Fruit fly (Drosophila melanogaster): ENCODE results near the gene gammaSnap2.

The gammaSnap2 gene

DNA sequence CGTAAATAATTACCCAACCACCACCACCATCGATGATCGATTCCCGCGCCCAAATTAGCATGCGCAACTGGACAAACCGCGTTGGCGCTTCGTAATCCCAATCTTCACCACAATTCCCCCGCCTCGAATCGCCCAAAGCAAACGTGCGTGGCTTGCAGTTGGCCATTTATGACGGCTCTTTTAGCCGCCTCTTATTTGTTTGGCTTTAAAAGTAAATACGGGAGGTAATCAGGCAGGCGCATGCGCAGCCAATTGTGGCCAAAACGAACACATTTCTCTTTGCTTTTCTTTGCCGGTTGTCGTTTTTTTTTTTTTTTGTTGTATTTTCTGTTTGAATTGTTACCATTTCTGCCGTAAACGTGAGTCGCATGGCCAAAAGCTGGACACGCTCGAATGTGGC lies 29.4 kb upstream of the gammaSnap2 start (continued):
- TF ChIP-seq salm (tag; optimal IDR thresholded peaks at IDR 0.05) (no peak), CG3407 (GFP tag; optimal IDR thresholded peaks at IDR 0.05) (peak; percentile 20), NK7.1 (GFP tag; optimal IDR thresholded peaks at IDR 0.05) (no peak), CG2199 (GFP tag; IDR thresholded peaks at IDR 0.05) (no peak), CG11723 (GFP tag; optimal IDR thresholded peaks at IDR 0.05) (peak; percentile 14), NFAT (GFP tag; IDR thresholded peaks at IDR 0.05) (no peak), Dbx (GFP tag; IDR thresholded peaks at IDR 0.05) (no peak), CG12071 (GFP tag; optimal IDR thresholded peaks at IDR 0.05) (peak; percentile 6), Xbp1 (GFP tag; optimal IDR thresholded peaks at IDR 0.05) (no peak), fru (optimal IDR thresholded peaks at IDR 0.05) (no peak), prd (optimal IDR thresholded peaks at IDR 0.05) (no peak), prd (GFP tag; IDR thresholded peaks at IDR 0.05) (no peak), Deaf1 (tag; optimal IDR thresholded peaks at IDR 0.05) (no peak), sens-2 (GFP tag; IDR thresholded peaks at IDR 0.05) (peak; percentile 24; the same call in 1 of the 2 replicates), pum (GFP tag; optimal IDR thresholded peaks at IDR 0.05) (no peak), CG8944 (GFP tag; optimal IDR thresholded peaks at IDR 0.05) (no peak), mld (GFP tag; IDR thresholded peaks at IDR 0.05; ENCODE audit: partially characterized antibody) (no peak), CG6689 (GFP tag; IDR thresholded peaks at IDR 0.05) (peak; percentile 37; the same call in 1 of the 2 replicates), exex (tag; optimal IDR thresholded peaks at IDR 0.05) (no peak), gce (GFP tag; IDR thresholded peaks at IDR 0.05) (peak; percentile 53; the same call in 1 of the 3 replicates), CG15601 (tag; optimal IDR thresholded peaks at IDR 0.05) (no peak), CG11085 (GFP tag; IDR thresholded peaks at IDR 0.05) (no peak), onecut (GFP tag; IDR thresholded peaks at IDR 0.05) (0 out of 2 replicates have a peak, but pooled peaks have one; percentile 13), Hey (tag; optimal IDR thresholded peaks at IDR 0.05) (no peak), Bgb (GFP tag; IDR thresholded peaks at IDR 0.05; ENCODE audit: partially characterized antibody) (no peak), CG2678 (tag; optimal IDR thresholded peaks at IDR 0.05) (peak; percentile 31), CG12769 (tag; optimal IDR thresholded peaks at IDR 0.05) (no peak), CG13624 (GFP tag; optimal IDR thresholded peaks at IDR 0.05) (no peak), CG4707 (GFP tag; optimal IDR thresholded peaks at IDR 0.05) (peak; percentile 14), lbe (GFP tag; optimal IDR thresholded peaks at IDR 0.05) (no peak), CG31224 (GFP tag; IDR thresholded peaks at IDR 0.05) (no peak), CG14014 (GFP tag; IDR thresholded peaks at IDR 0.05) (no peak; the same call in 1 of the 2 replicates), CG11695 (GFP tag; IDR thresholded peaks at IDR 0.05) (no peak), gcm2 (GFP tag; optimal IDR thresholded peaks at IDR 0.05) (no peak), h (optimal IDR thresholded peaks at IDR 0.05) (no peak), CG7928 (GFP tag; optimal IDR thresholded peaks at IDR 0.05) (no peak), eve (GFP tag; optimal IDR thresholded peaks at IDR 0.05) (no peak), z (GFP tag; IDR thresholded peaks at IDR 0.05) (no peak), twi (tag; optimal IDR thresholded peaks at IDR 0.05) (no peak), Pdp1 (GFP tag; optimal IDR thresholded peaks at IDR 0.05) (no peak), emc (GFP tag; optimal IDR thresholded peaks at IDR 0.05) (no peak), D19B (GFP tag; optimal IDR thresholded peaks at IDR 0.05) (no peak), fd64A (GFP tag; optimal IDR thresholded peaks at IDR 0.05) (peak; percentile 19), B-H2 (GFP tag; optimal IDR thresholded peaks at IDR 0.05) (no peak), Hr3 (GFP tag; optimal IDR thresholded peaks at IDR 0.05) (no peak), cad (GFP tag; optimal IDR thresholded peaks at IDR 0.05) (no peak), luna (GFP tag; optimal IDR thresholded peaks at IDR 0.05) (no peak), Jarid2 (GFP tag; optimal IDR thresholded peaks at IDR 0.05) (no peak), NC2β (GFP tag; optimal IDR thresholded peaks at IDR 0.05) (no peak), Gsc (GFP tag; IDR thresholded peaks at IDR 0.05) (no peak), Vsx1 (GFP tag; optimal IDR thresholded peaks at IDR 0.05) (peak; percentile 44), CrebB (tag; optimal IDR thresholded peaks at IDR 0.05) (no peak), peb (GFP tag; IDR thresholded peaks at IDR 0.05) (no peak)

Measured in whole organism, embryonic.